Worm (Caenorhabditis elegans) whole organism, L2 larva: ENCODE results near the gene F12F6.7.

Source experiments
- alr-1 ChIP-seq: fragments of 150-350 bp; optimal IDR thresholded peaks from 2 replicates; lab custom pipeline; 2014; ENCODE audit warnings: missing biosample characterization, missing genetic modification characterization
- aly-2 ChIP-seq: fragments of 150-350 bp; optimal IDR thresholded peaks from 2 replicates; lab custom pipeline; 2014; ENCODE audit warnings: missing biosample characterization, missing genetic modification characterization
- fos-1 ChIP-seq: fragments of 150-350 bp; optimal IDR thresholded peaks from 2 replicates; lab custom pipeline; 2014; ENCODE audit warnings: missing biosample characterization, missing genetic modification characterization
- lin-11 ChIP-seq: fragments of 150-350 bp; sonication (generic microtip); optimal IDR thresholded peaks from 2 replicates; lab custom pipeline; 2014; ENCODE audit warnings: missing biosample characterization, missing genetic modification characterization, inconsistent platforms, mixed read lengths
- nhr-237 ChIP-seq: fragments of 150-350 bp; optimal IDR thresholded peaks from 2 replicates; lab custom pipeline; 2014; ENCODE audit warnings: missing biosample characterization, missing genetic modification characterization
- skn-1 ChIP-seq: sonication (generic microtip); optimal IDR thresholded peaks from 2 replicates; lab custom pipeline; 2017; ENCODE audit warnings: missing biosample characterization, missing genetic modification characterization
- unc-39 ChIP-seq: fragments of 150-350 bp; optimal IDR thresholded peaks from 2 replicates; lab custom pipeline; 2014; ENCODE audit warnings: missing biosample characterization, missing genetic modification characterization
- ztf-11 ChIP-seq: sonication (generic microtip); optimal IDR thresholded peaks from 2 replicates; lab custom pipeline; 2017; ENCODE audit warnings: missing biosample characterization, missing genetic modification characterization

DNA sequence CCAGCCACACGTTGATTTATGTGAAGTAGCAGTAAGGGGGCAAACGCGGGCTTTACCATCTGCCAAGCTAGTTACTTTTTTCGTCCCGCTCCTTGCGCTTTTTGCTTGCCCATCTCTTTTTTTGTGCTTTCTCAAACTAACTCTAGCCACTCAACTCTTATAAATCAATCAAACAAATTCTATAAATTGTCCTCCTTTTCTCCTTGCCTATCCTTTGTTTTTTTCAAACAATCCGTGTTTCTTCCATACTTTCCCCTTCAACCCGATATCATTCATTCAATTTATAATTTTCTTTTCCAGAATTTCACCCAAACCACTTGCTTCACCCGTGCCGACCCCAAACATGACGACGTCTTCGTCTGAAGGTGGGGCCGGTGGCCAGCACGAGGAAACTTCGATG lies 8.6 kb upstream of the F12F6.7 start, which contains the start of gene srgp-1:
- no peak for TF ChIP-seq skn-1 (tag; lab: Kevin White, UChicago)
- TF ChIP-seq aly-2 (tag; lab: Kevin White, UChicago): no peak
- TF ChIP-seq ztf-11: no peak
- TF ChIP-seq unc-39 (tag; lab: Kevin White, UChicago): no peak
- no peak for TF ChIP-seq alr-1 (tag; lab: Kevin White, UChicago)
- no peak for TF ChIP-seq lin-11 (tag; lab: Kevin White, UChicago)
- TF ChIP-seq nhr-237: no peak
- TF ChIP-seq fos-1 (tag; lab: Kevin White, UChicago): no peak
